Worm (Caenorhabditis elegans) whole organism, L4 larva: ENCODE data around the gene unc-34.

ENCODE experiments used
- dve-1 ChIP-seq: sonication (generic microtip); optimal IDR thresholded peaks from 2 replicates; lab custom pipeline; 2017; ENCODE audit warnings: antibody characterized with exemption, mild to moderate bottlenecking, missing genetic modification characterization, missing compliant biosample characterization; ENCODE audit not compliant: insufficient read depth
- fos-1 ChIP-seq: fragments of 150-350 bp; optimal IDR thresholded peaks from 2 replicates; lab custom pipeline; 2014; ENCODE audit warnings: missing biosample characterization, missing genetic modification characterization
- lsy-2 ChIP-seq, 2 experiments: fragments of 150-350 bp in 1 of 2; sonication (generic microtip) in 1 of 2; optimal IDR thresholded peaks; 2 replicates each; lab custom pipeline; 2014 to 2017; ENCODE audit warnings: missing biosample characterization in 2 of 2, missing genetic modification characterization in 2 of 2
- madf-5 ChIP-seq, 2 experiments: fragments of 200-800 bp; sonication (Bioruptor generic); IDR thresholded peaks; 2 replicates each; pipeline ENCODE4 v1.3.6; 2022; ENCODE audit warnings: missing compliant biosample characterization in 2 of 2, missing genetic modification characterization in 2 of 2
- nhr-28 ChIP-seq: fragments of 150-350 bp; optimal IDR thresholded peaks from 2 replicates; lab custom pipeline; 2014; ENCODE audit warnings: missing biosample characterization, missing genetic modification characterization
- nhr-42 ChIP-seq: fragments of 200-800 bp; sonication (Bioruptor generic); IDR thresholded peaks from 2 replicates; pipeline ENCODE4 v1.3.6; 2022; ENCODE audit warnings: missing genetic modification characterization, missing compliant biosample characterization
- skn-1 ChIP-seq: fragments of 150-350 bp; optimal IDR thresholded peaks from 2 replicates; lab custom pipeline; 2014; ENCODE audit warnings: missing biosample characterization, missing genetic modification characterization

ce11 chrV:942556-942955, 40.0 kb upstream of the unc-34 start:
- TF ChIP-seq nhr-28 (tag; lab: Kevin White, UChicago), result no peak
- no peak for TF ChIP-seq nhr-42 (GFP tag; lab: Robert Waterston, UW)
- no peak for TF ChIP-seq fos-1 (tag; lab: Kevin White, UChicago)
- no peak for TF ChIP-seq lsy-2 (tag; optimal IDR thresholded peaks at IDR 0.05; lab: Kevin White, UChicago)
- no peak for TF ChIP-seq madf-5 (GFP tag; IDR thresholded peaks at IDR 0.05; lab: Robert Waterston, UW)
- TF ChIP-seq skn-1 (tag; lab: Kevin White, UChicago), result no peak
- no peak for TF ChIP-seq dve-1 (tag; lab: Kevin White, UChicago)
